Worm (Caenorhabditis elegans): Measurements from ENCODE around the gene F18A11.3.

DNA sequence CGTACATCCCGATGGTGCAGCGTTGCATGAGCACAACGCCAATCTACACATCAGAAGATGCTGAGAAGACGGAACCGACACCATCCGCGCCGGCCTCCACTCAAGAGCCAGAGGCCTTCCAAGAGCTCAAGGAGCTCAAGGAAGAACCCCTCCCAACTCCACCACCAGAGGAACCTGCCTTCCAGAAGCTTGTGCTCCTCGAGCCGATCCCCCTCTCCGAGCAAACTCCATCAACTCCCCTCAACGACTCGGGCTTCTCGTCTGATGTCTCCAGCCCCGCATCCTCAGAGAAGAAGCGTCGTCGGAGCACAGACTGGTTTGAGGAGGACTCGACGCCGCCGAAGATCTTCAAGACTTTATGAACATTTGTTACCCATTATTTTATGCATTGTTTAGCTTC, 44.4 kb downstream of the F18A11.3 start:
- TF ChIP-seq ama-1 (optimal IDR thresholded peaks at IDR 0.05) = no peak
- no peak for TF ChIP-seq sea-1 (GFP tag; conservative IDR thresholded peaks at IDR 0.05)
- TF ChIP-seq hmbx-1 (tag; optimal IDR thresholded peaks at IDR 0.05) = no peak

Measured in whole organism, early embryonic.